Worm (Caenorhabditis elegans) whole organism, mixed stage, embryonic: ENCODE measurements around the gene hot-3.

ENCODE experiments used
- ces-1 ChIP-seq: fragments of 150-350 bp; optimal IDR thresholded peaks from 2 replicates; lab custom pipeline; 2014; ENCODE audit warnings: missing biosample characterization, missing genetic modification reagents, missing genetic modification characterization
- lin-13 ChIP-seq: fragments of 150-350 bp; optimal IDR thresholded peaks from 2 replicates; lab custom pipeline; 2014; ENCODE audit warnings: missing biosample characterization, missing genetic modification characterization
- nhr-28 ChIP-seq: fragments of 150-350 bp; optimal IDR thresholded peaks from 2 replicates; lab custom pipeline; 2014; ENCODE audit warnings: missing biosample characterization, missing genetic modification characterization
- snpc-4 ChIP-seq: fragments of 150-350 bp; optimal IDR thresholded peaks from 2 replicates; lab custom pipeline; 2014; ENCODE audit warnings: missing biosample characterization, missing genetic modification characterization
- sptf-1 ChIP-seq: sonication (generic microtip); optimal IDR thresholded peaks from 2 replicates; lab custom pipeline; 2017; ENCODE audit warnings: mild to moderate bottlenecking, missing genetic modification characterization, moderate library complexity, missing compliant biosample characterization
- unc-62 ChIP-seq: fragments of 150-350 bp; optimal IDR thresholded peaks from 2 replicates; lab custom pipeline; 2014; ENCODE audit warnings: missing biosample characterization, missing genetic modification reagents, missing genetic modification characterization

ce11 chrII:13908592-13908991 lies 23.3 kb downstream of the hot-3 start, which contains the start of gene citk-1:
- no peak for TF ChIP-seq nhr-28 (tag; lab: Kevin White, UChicago)
- TF ChIP-seq sptf-1 = peak; percentile 23
- peak; percentile 55 for TF ChIP-seq lin-13 (tag; lab: Kevin White, UChicago)
- TF ChIP-seq snpc-4 (tag; lab: Kevin White, UChicago) = no peak
- TF ChIP-seq unc-62 (GFP tag; lab: Kevin White, UChicago) = no peak
- no peak for TF ChIP-seq ces-1 (GFP tag; lab: Kevin White, UChicago)
